Worm (Caenorhabditis elegans) whole organism, early embryonic: ENCODE results near the gene otpl-5.

Experiments used
- B0310.2 ChIP-seq: sonication (generic microtip); optimal IDR thresholded peaks from 2 replicates; lab custom pipeline; 2016; ENCODE audit warnings: mild to moderate bottlenecking, missing genetic modification characterization, missing compliant biosample characterization
- F13C5.2 ChIP-seq: sonication (generic microtip); optimal IDR thresholded peaks from 2 replicates; lab custom pipeline; 2017; ENCODE audit warnings: mild to moderate bottlenecking, missing genetic modification characterization, inconsistent platforms, missing compliant biosample characterization
- aly-1 ChIP-seq: sonication (generic microtip); optimal IDR thresholded peaks from 2 replicates; lab custom pipeline; 2016; ENCODE audit warnings: missing genetic modification characterization, missing compliant biosample characterization
- ama-1 ChIP-seq: fragments of 150-350 bp; optimal IDR thresholded peaks from 2 replicates; lab custom pipeline; 2014
- ceh-13 ChIP-seq: fragments of 200-800 bp; sonication (Bioruptor generic); optimal IDR thresholded peaks from 2 replicates; lab custom pipeline; 2018; ENCODE audit warnings: mild to moderate bottlenecking, missing genetic modification characterization, missing compliant biosample characterization
- ceh-36 ChIP-seq: sonication (generic microtip); optimal IDR thresholded peaks from 2 replicates; lab custom pipeline; 2016; ENCODE audit warnings: missing genetic modification characterization, inconsistent platforms, missing compliant biosample characterization
- ets-7 ChIP-seq: sonication (generic microtip); optimal IDR thresholded peaks from 2 replicates; lab custom pipeline; 2016; ENCODE audit warnings: missing genotype, missing genetic modification characterization, missing compliant biosample characterization
- flt-1 ChIP-seq: fragments of 200-800 bp; sonication (Bioruptor generic); IDR thresholded peaks from 2 replicates; pipeline ENCODE4 v1.3.6; 2022; ENCODE audit warnings: missing genetic modification characterization, missing compliant biosample characterization
- hmbx-1 ChIP-seq: sonication (generic microtip); optimal IDR thresholded peaks from 2 replicates; lab custom pipeline; 2016; ENCODE audit warnings: mild to moderate bottlenecking, missing genetic modification characterization, missing compliant biosample characterization
- hmg-4 ChIP-seq: fragments of 200-800 bp; sonication (Bioruptor generic); optimal IDR thresholded peaks from 2 replicates; lab custom pipeline; 2018; ENCODE audit warnings: mild to moderate bottlenecking, missing genetic modification characterization, missing compliant biosample characterization
- hnd-1 ChIP-seq: sonication (generic microtip); optimal IDR thresholded peaks from 2 replicates; lab custom pipeline; 2016; ENCODE audit warnings: missing genetic modification characterization, missing compliant biosample characterization
- pes-1 ChIP-seq: fragments of 200-800 bp; sonication (Bioruptor generic); IDR thresholded peaks from 2 replicates; pipeline ENCODE4 v1.3.6; 2022; ENCODE audit warnings: missing genetic modification reagents, missing genetic modification characterization, missing compliant biosample characterization
- scrt-1 ChIP-seq: fragments of 200-800 bp; sonication (Bioruptor generic); IDR thresholded peaks from 2 replicates; pipeline ENCODE4 v1.3.6; 2022; ENCODE audit warnings: missing genetic modification characterization, missing compliant biosample characterization
- sea-1 ChIP-seq: fragments of 200-800 bp; sonication (Bioruptor generic); conservative IDR thresholded peaks from 2 replicates; pipeline ENCODE4 v1.3.6; 2022; ENCODE audit warnings: missing genetic modification characterization, missing compliant biosample characterization
- tbx-11 ChIP-seq: fragments of 200-800 bp; sonication (Bioruptor generic); IDR thresholded peaks from 2 replicates; pipeline ENCODE4 v1.3.6; 2022; ENCODE audit warnings: missing genetic modification characterization, missing compliant biosample characterization
- tbx-37 ChIP-seq: fragments of 200-800 bp; sonication (Bioruptor generic); conservative IDR thresholded peaks from 2 replicates; pipeline ENCODE4 v1.3.6; 2022; ENCODE audit warnings: missing genetic modification reagents, missing genetic modification characterization, missing compliant biosample characterization
- tra-4 ChIP-seq: sonication (generic microtip); optimal IDR thresholded peaks from 2 replicates; lab custom pipeline; 2017; ENCODE audit warnings: missing genetic modification characterization, missing compliant biosample characterization

The otpl-5 gene

ce11 chrV:8529219-8529618 lies at the start of gene otpl-5:
TSS of gene otpl-5 (plus strand) at chrV:8529519.
- TF ChIP-seq tbx-11 (GFP tag; lab: Robert Waterston, UW) (no peak), ceh-13 (GFP tag; lab: Kevin White, UChicago) (no peak), hmg-4 (GFP tag; lab: Kevin White, UChicago) (no peak), ets-7 (tag; lab: Kevin White, UChicago) (no peak), tra-4 (tag; lab: Kevin White, UChicago) (no peak), ceh-36 (no peak), aly-1 (no peak), B0310.2 (tag; lab: Kevin White, UChicago) (no peak), flt-1 (GFP tag; lab: Robert Waterston, UW) (no peak), sea-1 (GFP tag; lab: Robert Waterston, UW) (no peak), hnd-1 (tag; lab: Kevin White, UChicago) (no peak), hmbx-1 (tag; lab: Kevin White, UChicago) (no peak), pes-1 (GFP tag; lab: Robert Waterston, UW) (no peak), ama-1 (no peak), scrt-1 (GFP tag; lab: Robert Waterston, UW) (no peak), tbx-37 (GFP tag; lab: Robert Waterston, UW) (no peak)

- TF ChIP-seq tbx-11 (GFP tag; lab: Robert Waterston, UW) (no peak), tbx-37 (GFP tag; lab: Robert Waterston, UW) (no peak), ama-1 (no peak)
Observed at ce11 chrV:8481274-8481673, 48.0 kb upstream of the otpl-5 start.

- TF ChIP-seq ceh-36 (no peak), flt-1 (GFP tag; lab: Robert Waterston, UW) (no peak), pes-1 (GFP tag; lab: Robert Waterston, UW) (no peak), B0310.2 (tag; lab: Kevin White, UChicago) (no peak), F13C5.2 (no peak), hmg-4 (GFP tag; lab: Kevin White, UChicago) (no peak), sea-1 (GFP tag; lab: Robert Waterston, UW) (no peak)
Observed at ce11 chrV:8494260-8494939, 34.9 kb upstream of the otpl-5 start, which contains the start of gene pxn-1. TSS of gene pxn-1 (plus strand) at chrV:8494889.

ce11 chrV:8495106-8495505 lies 34.2 kb upstream of the otpl-5 start:
- no peak for TF ChIP-seq ceh-36
- no peak for TF ChIP-seq ama-1
- no peak for TF ChIP-seq hnd-1 (tag; lab: Kevin White, UChicago)
- TF ChIP-seq hmbx-1 (tag; lab: Kevin White, UChicago): no peak
- no peak for TF ChIP-seq tbx-37 (GFP tag; lab: Robert Waterston, UW)
- TF ChIP-seq F13C5.2: no peak
- no peak for TF ChIP-seq flt-1 (GFP tag; lab: Robert Waterston, UW)

ce11 chrV:8495965-8496364 lies 33.4 kb upstream of the otpl-5 start:
- TF ChIP-seq ceh-13 (GFP tag; lab: Kevin White, UChicago): no peak
- peak; percentile 57; the same call in 1 of the 2 replicates for TF ChIP-seq pes-1 (GFP tag; lab: Robert Waterston, UW)

- no peak for TF ChIP-seq sea-1 (GFP tag; lab: Robert Waterston, UW)
Observed at ce11 chrV:8499407-8499806, 29.9 kb upstream of the otpl-5 start.

ce11 chrV:8500348-8500747 lies 29.0 kb upstream of the otpl-5 start:
- TF ChIP-seq tra-4 (tag; lab: Kevin White, UChicago): peak; percentile 96
- peak; percentile 99 for TF ChIP-seq F13C5.2
- peak; percentile 97 for TF ChIP-seq hnd-1 (tag; lab: Kevin White, UChicago)
- peak; percentile 98 for TF ChIP-seq aly-1
- peak; percentile 100 for TF ChIP-seq sea-1 (GFP tag; lab: Robert Waterston, UW)
- TF ChIP-seq ama-1: no peak
- peak; percentile 96 for TF ChIP-seq ets-7 (tag; lab: Kevin White, UChicago)
- TF ChIP-seq ceh-36: peak; percentile 98
- peak; percentile 99 for TF ChIP-seq flt-1 (GFP tag; lab: Robert Waterston, UW)
- TF ChIP-seq tbx-37 (GFP tag; lab: Robert Waterston, UW): peak; percentile 99
- peak; percentile 99 for TF ChIP-seq scrt-1 (GFP tag; lab: Robert Waterston, UW)
- peak; percentile 93 for TF ChIP-seq hmbx-1 (tag; lab: Kevin White, UChicago)
- TF ChIP-seq B0310.2 (tag; lab: Kevin White, UChicago): peak; percentile 98
- peak; percentile 98 for TF ChIP-seq ceh-13 (GFP tag; lab: Kevin White, UChicago)
- peak; percentile 99 for TF ChIP-seq pes-1 (GFP tag; lab: Robert Waterston, UW)
- TF ChIP-seq hmg-4 (GFP tag; lab: Kevin White, UChicago): peak; percentile 100
- peak; percentile 99 for TF ChIP-seq tbx-11 (GFP tag; lab: Robert Waterston, UW)

- TF ChIP-seq F13C5.2 (no peak), ama-1 (no peak), hmbx-1 (tag; lab: Kevin White, UChicago) (no peak), tbx-11 (GFP tag; lab: Robert Waterston, UW) (no peak), pes-1 (GFP tag; lab: Robert Waterston, UW) (no peak), aly-1 (no peak), flt-1 (GFP tag; lab: Robert Waterston, UW) (no peak), ceh-36 (no peak), tra-4 (tag; lab: Kevin White, UChicago) (no peak), hnd-1 (tag; lab: Kevin White, UChicago) (no peak), ceh-13 (GFP tag; lab: Kevin White, UChicago) (no peak), hmg-4 (GFP tag; lab: Kevin White, UChicago) (no peak), tbx-37 (GFP tag; lab: Robert Waterston, UW) (no peak), ets-7 (tag; lab: Kevin White, UChicago) (no peak), B0310.2 (tag; lab: Kevin White, UChicago) (no peak), scrt-1 (GFP tag; lab: Robert Waterston, UW) (no peak), sea-1 (GFP tag; lab: Robert Waterston, UW) (no peak)
Observed at ce11 chrV:8507324-8507723, 22.0 kb upstream of the otpl-5 start, which contains the start of gene ZK994.6. TSS of gene ZK994.6 (minus strand) at chrV:8507424.
